Fruit fly (Drosophila melanogaster) whole organism, embryonic: ENCODE results near the gene Fdx1.
A peak's percentile ranks its signal among the peaks of the same experiment; 100 is the strongest.

Experiments
- CG11504 ChIP-seq: fragments of 200-800 bp; sonication (Bioruptor generic); optimal IDR thresholded peaks from 3 replicates; lab custom pipeline; 2019; ENCODE audit warnings: missing biosample characterization, mild to moderate bottlenecking, missing genetic modification characterization, moderate library complexity
- CG13123 ChIP-seq: fragments of 200-800 bp; sonication (Bioruptor generic); optimal IDR thresholded peaks from 2 replicates; lab custom pipeline; 2016; ENCODE audit warnings: missing biosample characterization, missing genetic modification characterization
- CG14050 ChIP-seq: fragments of 200-800 bp; sonication (Bioruptor generic); IDR thresholded peaks from 3 replicates; pipeline ENCODE4 v1.3.6; 2022; ENCODE audit warnings: missing biosample characterization, missing genetic modification characterization
- CG1529 ChIP-seq: fragments of 200-800 bp; sonication (Bioruptor generic); optimal IDR thresholded peaks from 3 replicates; lab custom pipeline; 2018; ENCODE audit warnings: missing biosample characterization, missing genetic modification characterization
- CG1602 ChIP-seq: fragments of 200-800 bp; sonication (Bioruptor generic); optimal IDR thresholded peaks from 3 replicates; lab custom pipeline; 2016; ENCODE audit warnings: missing biosample characterization, missing genetic modification characterization
- CG17359 ChIP-seq: fragments of 200-800 bp; sonication (Bioruptor generic); optimal IDR thresholded peaks from 3 replicates; lab custom pipeline; 2018; ENCODE audit warnings: missing biosample characterization, mild to moderate bottlenecking, missing genetic modification characterization, moderate library complexity
- CG17568 ChIP-seq: fragments of 200-800 bp; sonication (Bioruptor generic); optimal IDR thresholded peaks from 2 replicates; lab custom pipeline; 2018; ENCODE audit warnings: missing biosample characterization, mild to moderate bottlenecking, missing genetic modification characterization, moderate library complexity
- CG31224 ChIP-seq: fragments of 200-800 bp; sonication (Bioruptor generic); IDR thresholded peaks from 2 replicates; pipeline ENCODE4 v1.3.6; 2022; ENCODE audit warnings: missing biosample characterization, missing genetic modification characterization
- CG32772 ChIP-seq: fragments of 200-800 bp; sonication (Bioruptor generic); IDR thresholded peaks from 2 replicates; pipeline ENCODE4 v1.3.6; 2022; ENCODE audit warnings: missing biosample characterization, missing genetic modification characterization
- CG34422 ChIP-seq: fragments of 200-800 bp; sonication (Bioruptor generic); IDR thresholded peaks from 3 replicates; pipeline ENCODE4 v1.3.6; 2022; ENCODE audit warnings: missing biosample characterization, missing genetic modification characterization
- CG4730 ChIP-seq: fragments of 200-800 bp; sonication (Bioruptor generic); IDR thresholded peaks from 2 replicates; pipeline ENCODE4 v1.3.6; 2022; ENCODE audit warnings: missing biosample characterization, missing genetic modification characterization
- CG4854 ChIP-seq: fragments of 200-800 bp; sonication (Bioruptor generic); optimal IDR thresholded peaks from 2 replicates; lab custom pipeline; 2016; ENCODE audit warnings: missing biosample characterization, missing genetic modification characterization, inconsistent platforms
- CG6683 ChIP-seq: fragments of 200-800 bp; sonication (Bioruptor generic); optimal IDR thresholded peaks from 2 replicates; lab custom pipeline; 2017; ENCODE audit warnings: missing biosample characterization, mild to moderate bottlenecking, missing genetic modification characterization, missing genetic modification reagents
- CG6854 ChIP-seq: fragments of 200-800 bp; sonication (Bioruptor generic); optimal IDR thresholded peaks from 3 replicates; lab custom pipeline; 2017; ENCODE audit warnings: missing biosample characterization, mild to moderate bottlenecking, missing genetic modification characterization
- CG8388 ChIP-seq: fragments of 200-800 bp; sonication (Bioruptor generic); optimal IDR thresholded peaks from 2 replicates; lab custom pipeline; 2019; ENCODE audit warnings: missing biosample characterization, mild to moderate bottlenecking, missing genetic modification characterization, moderate library complexity
- CG8478 ChIP-seq: fragments of >200 bp; optimal IDR thresholded peaks from 2 replicates; lab custom pipeline; 2018
- CTCF ChIP-seq: fragments of 200-800 bp; sonication (Bioruptor generic); optimal IDR thresholded peaks from 2 replicates; lab custom pipeline; 2017; ENCODE audit warnings: missing biosample characterization, mild to moderate bottlenecking, missing genetic modification characterization, moderate library complexity
- Chrac-16 ChIP-seq: fragments of 200-800 bp; sonication (Bioruptor generic); optimal IDR thresholded peaks from 3 replicates; lab custom pipeline; 2016; ENCODE audit warnings: missing biosample characterization, missing genetic modification characterization
- CoRest ChIP-seq: fragments of 200-800 bp; sonication (Bioruptor generic); optimal IDR thresholded peaks from 3 replicates; lab custom pipeline; 2018; ENCODE audit warnings: missing biosample characterization, mild to moderate bottlenecking, missing genetic modification characterization, moderate library complexity
- Dad ChIP-seq: fragments of 200-800 bp; sonication (Bioruptor generic); optimal IDR thresholded peaks from 3 replicates; lab custom pipeline; 2016; ENCODE audit warnings: missing biosample characterization, missing genetic modification characterization
- Doc3 ChIP-seq: fragments of 200-800 bp; sonication (Bioruptor generic); IDR thresholded peaks from 3 replicates; pipeline ENCODE4 v1.3.6; 2022; ENCODE audit warnings: missing biosample characterization, missing genetic modification characterization; ENCODE audit not compliant: partially characterized antibody
- Fer2 ChIP-seq: fragments of 200-800 bp; sonication (Bioruptor generic); optimal IDR thresholded peaks from 2 replicates; lab custom pipeline; 2018; ENCODE audit warnings: missing biosample characterization, mild to moderate bottlenecking, missing genetic modification characterization, moderate library complexity
- HLH54F ChIP-seq: fragments of 200-800 bp; sonication (Bioruptor generic); optimal IDR thresholded peaks from 3 replicates; lab custom pipeline; 2016; ENCODE audit warnings: missing biosample characterization, missing genetic modification characterization
- HmgZ ChIP-seq: fragments of 200-800 bp; sonication (Bioruptor generic); optimal IDR thresholded peaks from 2 replicates; lab custom pipeline; 2018; ENCODE audit warnings: missing biosample characterization, mild to moderate bottlenecking, missing genetic modification characterization
- Hmx ChIP-seq: fragments of 200-800 bp; sonication (Bioruptor generic); optimal IDR thresholded peaks from 2 replicates; lab custom pipeline; 2016; ENCODE audit warnings: missing biosample characterization, missing genetic modification characterization
- Max ChIP-seq: fragments of 200-800 bp; sonication (Bioruptor generic); optimal IDR thresholded peaks from 2 replicates; lab custom pipeline; 2016; ENCODE audit warnings: missing biosample characterization, mild to moderate bottlenecking, missing genetic modification characterization
- Nf-YB ChIP-seq: fragments of 200-800 bp; sonication (Bioruptor generic); optimal IDR thresholded peaks from 3 replicates; lab custom pipeline; 2019; ENCODE audit warnings: missing biosample characterization, mild to moderate bottlenecking, missing genetic modification characterization, moderate library complexity
- Optix ChIP-seq: fragments of 200-800 bp; sonication (Bioruptor generic); IDR thresholded peaks from 3 replicates; pipeline ENCODE4 v1.3.6; 2022; ENCODE audit warnings: missing biosample characterization, missing genetic modification characterization
- Scr ChIP-seq: fragments of 200-800 bp; sonication (Bioruptor generic); IDR thresholded peaks from 2 replicates; pipeline ENCODE4 v1.3.6; 2022; ENCODE audit warnings: missing biosample characterization, missing genetic modification characterization; ENCODE audit not compliant: partially characterized antibody
- Side ChIP-seq: fragments of 200-800 bp; sonication (Bioruptor generic); optimal IDR thresholded peaks from 2 replicates; lab custom pipeline; 2016; ENCODE audit warnings: missing biosample characterization, missing genetic modification characterization
- Sin3A ChIP-seq: fragments of >200 bp; optimal IDR thresholded peaks from 2 replicates; lab custom pipeline; 2018
- Ssrp ChIP-seq: fragments of 200-800 bp; sonication (Bioruptor generic); optimal IDR thresholded peaks from 2 replicates; lab custom pipeline; 2018; ENCODE audit warnings: missing biosample characterization, mild to moderate bottlenecking, missing genetic modification characterization, moderate library complexity
- Stat92E ChIP-seq, 3 experiments: fragments of >200 bp in 2 of 3; fragments of 200-800 bp in 1 of 3; sonication (Bioruptor generic) in 1 of 3; optimal IDR thresholded peaks; 2 replicates each; lab custom pipeline; 2017 to 2019; ENCODE audit warnings: missing biosample characterization in 3 of 3, missing genetic modification characterization in 3 of 3, mild to moderate bottlenecking in 1 of 3, moderate library complexity in 1 of 3
- TFAM ChIP-seq: fragments of 200-800 bp; sonication (Bioruptor generic); optimal IDR thresholded peaks from 2 replicates; lab custom pipeline; 2017; ENCODE audit warnings: missing biosample characterization, missing genetic modification characterization, inconsistent platforms
- Vsx1 ChIP-seq: fragments of 200-800 bp; sonication (Bioruptor generic); optimal IDR thresholded peaks from 2 replicates; lab custom pipeline; 2017; ENCODE audit warnings: missing biosample characterization, mild to moderate bottlenecking, missing genetic modification characterization, missing genetic modification reagents
- Xbp1 ChIP-seq: fragments of 200-800 bp; sonication (Bioruptor generic); optimal IDR thresholded peaks from 3 replicates; lab custom pipeline; 2016; ENCODE audit warnings: missing biosample characterization, mild to moderate bottlenecking, missing genetic modification characterization
- cato ChIP-seq: fragments of 200-800 bp; sonication (Bioruptor generic); optimal IDR thresholded peaks from 2 replicates; lab custom pipeline; 2016; ENCODE audit warnings: missing biosample characterization, missing genetic modification characterization, borderline replicate concordance
- caup ChIP-seq: fragments of 200-800 bp; sonication (Bioruptor generic); optimal IDR thresholded peaks from 3 replicates; lab custom pipeline; 2017; ENCODE audit warnings: missing biosample characterization, mild to moderate bottlenecking, missing genetic modification characterization, moderate library complexity; ENCODE audit not compliant: severe bottlenecking
- corto ChIP-seq: fragments of 200-800 bp; sonication (Bioruptor generic); optimal IDR thresholded peaks from 2 replicates; lab custom pipeline; 2016; ENCODE audit warnings: missing biosample characterization, mild to moderate bottlenecking, missing genetic modification characterization, moderate library complexity
- cwo ChIP-seq: fragments of 200-800 bp; sonication (Bioruptor generic); optimal IDR thresholded peaks from 3 replicates; lab custom pipeline; 2017; ENCODE audit warnings: missing biosample characterization, missing genetic modification characterization, mild to moderate bottlenecking, moderate library complexity, missing genetic modification reagents
- dan ChIP-seq: fragments of 200-800 bp; sonication (Bioruptor generic); IDR thresholded peaks from 2 replicates; pipeline ENCODE4 v1.3.6; 2022; ENCODE audit warnings: missing biosample characterization, missing genetic modification characterization
- dati ChIP-seq: fragments of 200-800 bp; sonication (Bioruptor generic); IDR thresholded peaks from 2 replicates; pipeline ENCODE4 v1.3.6; 2022; ENCODE audit warnings: missing biosample characterization, missing genetic modification characterization
- dysf ChIP-seq: fragments of 200-800 bp; sonication (Bioruptor generic); IDR thresholded peaks from 3 replicates; pipeline ENCODE4 v1.3.6; 2022; ENCODE audit warnings: missing biosample characterization, missing genetic modification characterization
- esg ChIP-seq: fragments of 200-800 bp; sonication (Bioruptor generic); conservative IDR thresholded peaks from 2 replicates; pipeline ENCODE4 v1.3.6; 2022; ENCODE audit warnings: missing biosample characterization, missing genetic modification characterization
- fd3F ChIP-seq: fragments of 200-800 bp; sonication (Bioruptor generic); optimal IDR thresholded peaks from 2 replicates; lab custom pipeline; 2018; ENCODE audit warnings: missing biosample characterization, mild to moderate bottlenecking, missing genetic modification characterization, moderate library complexity
- gcm2 ChIP-seq: fragments of 200-800 bp; sonication (Bioruptor generic); optimal IDR thresholded peaks from 2 replicates; lab custom pipeline; 2016; ENCODE audit warnings: missing biosample characterization, missing genetic modification characterization
- gem ChIP-seq: fragments of 200-800 bp; sonication (Bioruptor generic); optimal IDR thresholded peaks from 2 replicates; lab custom pipeline; 2019; ENCODE audit warnings: missing biosample characterization, mild to moderate bottlenecking, missing genetic modification characterization, moderate library complexity
- h ChIP-seq: fragments of >200 bp; optimal IDR thresholded peaks from 2 replicates; lab custom pipeline; 2017
- jigr1 ChIP-seq: fragments of 200-800 bp; sonication (Bioruptor generic); IDR thresholded peaks from 3 replicates; pipeline ENCODE4 v1.3.6; 2022; ENCODE audit warnings: missing biosample characterization, missing genetic modification characterization
- mam ChIP-seq: fragments of 200-800 bp; sonication (Bioruptor generic); optimal IDR thresholded peaks from 3 replicates; lab custom pipeline; 2016; ENCODE audit warnings: missing biosample characterization, missing genetic modification characterization
- rib ChIP-seq: fragments of 200-800 bp; sonication (Bioruptor generic); IDR thresholded peaks from 2 replicates; pipeline ENCODE4 v1.3.6; 2022; ENCODE audit warnings: missing biosample characterization, missing genetic modification characterization
- yki ChIP-seq: fragments of >200 bp; optimal IDR thresholded peaks from 3 replicates; lab custom pipeline; 2018

Fdx1 gene

dm6 chr3L:9333745-9334382 lies 37.2 kb downstream of the Fdx1 start, which contains the start of gene PGRP-LA (continued):
- TF ChIP-seq caup (peak; percentile 31), Hmx (GFP tag; lab: Kevin White, UChicago) (no peak), dan (GFP tag; lab: Robert Waterston, UW) (no peak), Stat92E (GFP tag; optimal IDR thresholded peaks at IDR 0.05; lab: Kevin White, UChicago) (no peak), fd3F (GFP tag; lab: Kevin White, UChicago) (peak; percentile 25), Xbp1 (peak; percentile 55), dati (GFP tag; lab: Robert Waterston, UW) (no peak), yki (lab: Kevin White, UChicago) (no peak), Scr (GFP tag; lab: Robert Waterston, UW) (no peak), CG4730 (GFP tag; lab: Robert Waterston, UW) (no peak), jigr1 (GFP tag; lab: Robert Waterston, UW) (no peak), gcm2 (GFP tag; lab: Kevin White, UChicago) (no peak), CG4854 (GFP tag; lab: Kevin White, UChicago) (no peak), CTCF (peak; percentile 95), cato (no peak), Max (GFP tag; lab: Kevin White, UChicago) (no peak), CG11504 (tag; lab: Kevin White, UChicago) (peak; percentile 45), CG31224 (no peak), HLH54F (GFP tag; lab: Kevin White, UChicago) (no peak), Optix (no peak), esg (GFP tag; lab: Robert Waterston, UW) (no peak), Doc3 (no peak), Nf-YB (no peak), Ssrp (tag; lab: Kevin White, UChicago) (no peak), CG32772 (GFP tag; lab: Robert Waterston, UW) (no peak), CG8478 (no peak), Sin3A (no peak), CG14050 (GFP tag; lab: Robert Waterston, UW) (no peak), CG1529 (GFP tag; lab: Kevin White, UChicago) (peak; percentile 40), mam (GFP tag; lab: Kevin White, UChicago) (no peak), CG6854 (GFP tag; lab: Kevin White, UChicago) (no peak), rib (GFP tag; lab: Robert Waterston, UW) (no peak), Chrac-16 (GFP tag; lab: Kevin White, UChicago) (peak; percentile 1), Fer2 (tag; lab: Kevin White, UChicago) (no peak), CG34422 (GFP tag; lab: Robert Waterston, UW) (no peak), cwo (GFP tag; lab: Kevin White, UChicago) (no peak), CoRest (tag; lab: Kevin White, UChicago) (no peak), CG8388 (no peak), CG13123 (no peak), h (lab: Kevin White, UChicago) (no peak), dysf (GFP tag; lab: Robert Waterston, UW) (peak; percentile 68; the same call in 2 of the 3 replicates), CG6683 (no peak), HmgZ (tag; lab: Kevin White, UChicago) (no peak), TFAM (GFP tag; lab: Kevin White, UChicago) (no peak), corto (GFP tag; lab: Kevin White, UChicago) (no peak), Side (GFP tag; lab: Kevin White, UChicago) (no peak), Vsx1 (GFP tag; lab: Kevin White, UChicago) (no peak), gem (tag; lab: Kevin White, UChicago) (peak; percentile 41), CG17568 (GFP tag; lab: Kevin White, UChicago) (no peak), CG17359 (no peak), CG1602 (no peak), Dad (no peak)
